Worm (Caenorhabditis elegans): ENCODE data around the gene R11.3.

- TF ChIP-seq ceh-14 (tag; optimal IDR thresholded peaks at IDR 0.05) (no peak), ceh-30 (tag; optimal IDR thresholded peaks at IDR 0.05) (no peak), pha-4 (tag; optimal IDR thresholded peaks at IDR 0.05) (no peak), ceh-48 (tag; optimal IDR thresholded peaks at IDR 0.05) (no peak), fkh-10 (GFP tag; optimal IDR thresholded peaks at IDR 0.05) (no peak), pag-3 (tag; optimal IDR thresholded peaks at IDR 0.05; ENCODE audit: borderline replicate concordance) (no peak), C38D4.7 (GFP tag; optimal IDR thresholded peaks at IDR 0.05) (no peak), ama-1 (optimal IDR thresholded peaks at IDR 0.05) (no peak), unc-86 (tag; optimal IDR thresholded peaks at IDR 0.05) (no peak)
Observed at ce11 chrX:16240626-16241025, 41.6 kb upstream of the R11.3 start.
